Worm (Caenorhabditis elegans): Measurements from ENCODE around the gene ZK867.2.
A peak's percentile ranks its signal among the peaks of the same experiment; 100 is the strongest.

ZK867.2 gene

DNA sequence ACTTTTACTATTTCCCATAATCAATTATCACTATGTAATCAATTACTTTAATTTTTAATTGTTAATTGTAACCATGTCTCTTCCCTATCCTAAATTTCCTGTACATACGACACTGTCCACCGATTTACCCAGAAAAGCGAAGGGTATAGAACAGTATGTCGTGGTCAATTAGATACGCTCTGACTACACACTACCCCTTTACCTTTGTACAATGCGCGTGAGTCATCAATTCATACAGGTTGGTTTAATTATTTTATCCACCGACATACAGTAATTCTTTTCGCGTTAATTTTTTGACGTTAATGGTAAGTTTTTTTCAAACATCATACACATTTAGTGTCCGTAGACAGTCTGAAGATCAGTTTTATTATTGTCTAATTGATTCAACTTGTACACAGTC is 24.9 kb upstream of the ZK867.2 start (continued):
- TF ChIP-seq ZK185.1 (tag; optimal IDR thresholded peaks at IDR 0.05; ENCODE audit: poor library complexity, severe bottlenecking), result peak; percentile 92
- no peak for TF ChIP-seq Y79H2A.3 (GFP tag; conservative IDR thresholded peaks at IDR 0.05)
- TF ChIP-seq hmg-20 (GFP tag; IDR thresholded peaks at IDR 0.05), result peak; percentile 92
- TF ChIP-seq F57C9.4 (tag; optimal IDR thresholded peaks at IDR 0.05), result no peak
- TF ChIP-seq B0019.2 (GFP tag; conservative IDR thresholded peaks at IDR 0.05), result no peak
- no peak for TF ChIP-seq snpc-4 (GFP tag; optimal IDR thresholded peaks at IDR 0.05)
- peak in 1 of 4 experiments; percentile 77 for TF ChIP-seq snpc-4 (tag; optimal IDR thresholded peaks at IDR 0.05)
- TF ChIP-seq snpc-1.3 (tag; optimal IDR thresholded peaks at IDR 0.05; ENCODE audit: insufficient read depth), result peak; percentile 2
- TF ChIP-seq ceh-40 (GFP tag; IDR thresholded peaks at IDR 0.05), result 0 out of 2 replicates have a peak, but pooled peaks have one; percentile 31
- TF ChIP-seq ama-1 (optimal IDR thresholded peaks at IDR 0.05), result no peak
- no peak for TF ChIP-seq ama-1 (GFP tag; optimal IDR thresholded peaks at IDR 0.05)
- 0 out of 2 replicates have a peak, but pooled peaks have one; percentile 45 for TF ChIP-seq madf-3 (GFP tag; IDR thresholded peaks at IDR 0.05)
- no peak for TF ChIP-seq K12H6.12 (tag; optimal IDR thresholded peaks at IDR 0.05)
- peak; percentile 49 for TF ChIP-seq akir-1 (GFP tag; optimal IDR thresholded peaks at IDR 0.05)
- TF ChIP-seq ceh-27 (GFP tag; optimal IDR thresholded peaks at IDR 0.05), result peak; percentile 92
- TF ChIP-seq ccch-3 (GFP tag; optimal IDR thresholded peaks at IDR 0.05), result no peak
- TF ChIP-seq dox-1 (GFP tag; IDR thresholded peaks at IDR 0.05), result peak; percentile 97; the same call in 1 of the 2 replicates
- TF ChIP-seq egl-18 (GFP tag; IDR thresholded peaks at IDR 0.05), result 0 out of 2 replicates have a peak, but pooled peaks have one; percentile 54
- no peak for TF ChIP-seq attf-5 (GFP tag; optimal IDR thresholded peaks at IDR 0.05)
- no peak for TF ChIP-seq ztf-25 (GFP tag; IDR thresholded peaks at IDR 0.05)
- TF ChIP-seq F10E7.11 (tag; optimal IDR thresholded peaks at IDR 0.05), result no peak
- no peak for TF ChIP-seq unc-130 (GFP tag; optimal IDR thresholded peaks at IDR 0.05)
- TF ChIP-seq F39B2.1 (GFP tag; IDR thresholded peaks at IDR 0.05), result no peak
- TF ChIP-seq lin-35 (GFP tag; optimal IDR thresholded peaks at IDR 0.05), result peak in 1 of 3 experiments; percentile 89
- TF ChIP-seq pha-4 (tag; optimal IDR thresholded peaks at IDR 0.05), result peak; percentile 57
- TF ChIP-seq nfya-2 (GFP tag; IDR thresholded peaks at IDR 0.05), result no peak
- peak; percentile 94 for TF ChIP-seq atf-7 (tag; optimal IDR thresholded peaks at IDR 0.05)
- TF ChIP-seq zfh-2 (GFP tag; conservative IDR thresholded peaks at IDR 0.05), result no peak
- TF ChIP-seq chd-7 (tag; optimal IDR thresholded peaks at IDR 0.05), result no peak
- TF ChIP-seq rcor-1 (GFP tag; IDR thresholded peaks at IDR 0.05), result no peak; the same call in none of the 2 replicates
- peak; percentile 92 for TF ChIP-seq nhr-80 (tag; optimal IDR thresholded peaks at IDR 0.05)
- no peak for TF ChIP-seq dpff-1 (tag; optimal IDR thresholded peaks at IDR 0.05)
- peak; percentile 77 for TF ChIP-seq madf-10 (tag; optimal IDR thresholded peaks at IDR 0.05)
- TF ChIP-seq ztf-22 (GFP tag; optimal IDR thresholded peaks at IDR 0.05), result peak; percentile 64
- no peak for TF ChIP-seq madf-8 (GFP tag; conservative IDR thresholded peaks at IDR 0.05)
- TF ChIP-seq tbx-9 (tag; optimal IDR thresholded peaks at IDR 0.05; ENCODE audit: borderline replicate concordance), result no peak
- no peak for TF ChIP-seq F57A8.1 (GFP tag; optimal IDR thresholded peaks at IDR 0.05)
- TF ChIP-seq ztf-28 (GFP tag; IDR thresholded peaks at IDR 0.05), result no peak
- TF ChIP-seq K11D2.4 (GFP tag; IDR thresholded peaks at IDR 0.05), result peak; percentile 93
- no peak for TF ChIP-seq xnd-1 (tag; optimal IDR thresholded peaks at IDR 0.05)
- no peak for TF ChIP-seq F37B4.10 (GFP tag; IDR thresholded peaks at IDR 0.05)
- TF ChIP-seq snpc-1.1 (tag; optimal IDR thresholded peaks at IDR 0.05; ENCODE audit: insufficient read depth), result no peak
- TF ChIP-seq F23B12.7 (tag; optimal IDR thresholded peaks at IDR 0.05; ENCODE audit: insufficient read depth), result peak; percentile 92
- TF ChIP-seq B0261.1 (tag; optimal IDR thresholded peaks at IDR 0.05), result peak; percentile 55
- TF ChIP-seq Y53G8AR.9 (GFP tag; conservative IDR thresholded peaks at IDR 0.05), result no peak; the same call in 1 of the 2 replicates
- no peak for TF ChIP-seq ztf-18 (tag; optimal IDR thresholded peaks at IDR 0.05)
- TF ChIP-seq D2030.7 (GFP tag; IDR thresholded peaks at IDR 0.05), result no peak
- TF ChIP-seq T07F8.4 (tag; optimal IDR thresholded peaks at IDR 0.05), result peak; percentile 26
- no peak for TF ChIP-seq Y67H2A.10 (GFP tag; conservative IDR thresholded peaks at IDR 0.05)
